Fruit fly (Drosophila melanogaster) whole organism, adult: Measurements from ENCODE around the gene mthl5.

Source experiments
- CG12768 ChIP-seq: fragments of 200-800 bp; sonication (Bioruptor generic); optimal IDR thresholded peaks from 2 replicates; lab custom pipeline; 2017; ENCODE audit warnings: missing biosample characterization, missing genetic modification characterization, mild to moderate bottlenecking, moderate library complexity, missing genetic modification reagents
- CG14711 ChIP-seq: fragments of 200-800 bp; sonication (Bioruptor generic); optimal IDR thresholded peaks from 2 replicates; lab custom pipeline; 2018; ENCODE audit warnings: missing biosample characterization, mild to moderate bottlenecking, missing genetic modification characterization, moderate library complexity
- CG5204 ChIP-seq: fragments of 200-800 bp; sonication (Bioruptor generic); optimal IDR thresholded peaks from 2 replicates; lab custom pipeline; 2016; ENCODE audit warnings: missing biosample characterization, missing genetic modification characterization
- Mnt ChIP-seq: fragments of 200-800 bp; sonication (Bioruptor generic); optimal IDR thresholded peaks from 2 replicates; lab custom pipeline; 2016; ENCODE audit warnings: missing biosample characterization, mild to moderate bottlenecking, missing genetic modification characterization
- bab1 ChIP-seq: fragments of 200-800 bp; sonication (Bioruptor generic); optimal IDR thresholded peaks from 3 replicates; lab custom pipeline; 2019; ENCODE audit warnings: missing biosample characterization, mild to moderate bottlenecking, missing genetic modification characterization, moderate library complexity
- cnc ChIP-seq, 2 experiments: fragments of >200 bp; optimal IDR thresholded peaks; 2 replicates each; lab custom pipeline; 2017
- kay ChIP-seq: fragments of 200-800 bp; sonication (Bioruptor generic); peaks from one replicate; lab custom pipeline; 2016; ENCODE audit warnings: missing biosample characterization, missing genetic modification characterization, borderline replicate concordance
- ovo ChIP-seq: fragments of 200-800 bp; sonication (Bioruptor generic); optimal IDR thresholded peaks from 2 replicates; lab custom pipeline; 2016; ENCODE audit warnings: missing biosample characterization, missing genetic modification characterization
- toe ChIP-seq: fragments of 200-800 bp; sonication (Bioruptor generic); optimal IDR thresholded peaks from 2 replicates; lab custom pipeline; 2016; ENCODE audit warnings: missing biosample characterization, missing genetic modification characterization

dm6 chr3R:11893197-11893596, 6.2 kb upstream of the mthl5 start, which contains the start of gene Dnali1:
- TF ChIP-seq cnc (optimal IDR thresholded peaks at IDR 0.05; lab: Kevin White, UChicago) (no peak), CG5204 (GFP tag; lab: Kevin White, UChicago) (no peak), kay (no peak), CG12768 (GFP tag; lab: Kevin White, UChicago) (no peak), Mnt (GFP tag; lab: Kevin White, UChicago) (no peak), ovo (GFP tag; lab: Kevin White, UChicago) (no peak), CG14711 (tag; lab: Kevin White, UChicago) (no peak), toe (GFP tag; lab: Kevin White, UChicago) (no peak), bab1 (no peak)
